Worm (Caenorhabditis elegans) whole organism, dauer: ENCODE data around the gene F53A9.6.

Experiments used
- unc-62 ChIP-seq: sonication (generic microtip); optimal IDR thresholded peaks from 2 replicates; lab custom pipeline; 2017; ENCODE audit warnings: missing biosample characterization, missing genetic modification reagents, missing genetic modification characterization

The F53A9.6 gene

ce11 chrX:8681600-8681999, 32.0 kb downstream of the F53A9.6 start, which contains the start of gene K09E2.1:
Gene K09E2.1, plus strand, starts transcription at chrX:8681900.
- no peak for TF ChIP-seq unc-62 (GFP tag; lab: Kevin White, UChicago)

- TF ChIP-seq unc-62 (GFP tag; lab: Kevin White, UChicago) = no peak
Observed at ce11 chrX:8677873-8678272, 35.7 kb downstream of the F53A9.6 start.

- TF ChIP-seq unc-62 (GFP tag; lab: Kevin White, UChicago) = no peak
Observed at ce11 chrX:8677320-8677719, 36.3 kb downstream of the F53A9.6 start.

- TF ChIP-seq unc-62 (GFP tag; lab: Kevin White, UChicago) = no peak
Observed at ce11 chrX:8676088-8676779, 37.4 kb downstream of the F53A9.6 start.

- no peak for TF ChIP-seq unc-62 (GFP tag; lab: Kevin White, UChicago)
Observed at ce11 chrX:8675151-8675550, 38.5 kb downstream of the F53A9.6 start.

- no peak for TF ChIP-seq unc-62 (GFP tag; lab: Kevin White, UChicago)
Observed at ce11 chrX:8674514-8674913, 39.1 kb downstream of the F53A9.6 start.

ce11 chrX:8672760-8673159, 40.8 kb downstream of the F53A9.6 start, which contains the start of the genes K09E2.2 and K09E2.3:
Gene K09E2.2, plus strand, starts transcription at chrX:8673060.
Gene K09E2.3, plus strand, starts transcription at chrX:8673084.
- TF ChIP-seq unc-62 (GFP tag; lab: Kevin White, UChicago) = no peak
